Fruit fly (Drosophila melanogaster): Measurements from ENCODE around the gene CG9609.

Gene CG9609

DNA sequence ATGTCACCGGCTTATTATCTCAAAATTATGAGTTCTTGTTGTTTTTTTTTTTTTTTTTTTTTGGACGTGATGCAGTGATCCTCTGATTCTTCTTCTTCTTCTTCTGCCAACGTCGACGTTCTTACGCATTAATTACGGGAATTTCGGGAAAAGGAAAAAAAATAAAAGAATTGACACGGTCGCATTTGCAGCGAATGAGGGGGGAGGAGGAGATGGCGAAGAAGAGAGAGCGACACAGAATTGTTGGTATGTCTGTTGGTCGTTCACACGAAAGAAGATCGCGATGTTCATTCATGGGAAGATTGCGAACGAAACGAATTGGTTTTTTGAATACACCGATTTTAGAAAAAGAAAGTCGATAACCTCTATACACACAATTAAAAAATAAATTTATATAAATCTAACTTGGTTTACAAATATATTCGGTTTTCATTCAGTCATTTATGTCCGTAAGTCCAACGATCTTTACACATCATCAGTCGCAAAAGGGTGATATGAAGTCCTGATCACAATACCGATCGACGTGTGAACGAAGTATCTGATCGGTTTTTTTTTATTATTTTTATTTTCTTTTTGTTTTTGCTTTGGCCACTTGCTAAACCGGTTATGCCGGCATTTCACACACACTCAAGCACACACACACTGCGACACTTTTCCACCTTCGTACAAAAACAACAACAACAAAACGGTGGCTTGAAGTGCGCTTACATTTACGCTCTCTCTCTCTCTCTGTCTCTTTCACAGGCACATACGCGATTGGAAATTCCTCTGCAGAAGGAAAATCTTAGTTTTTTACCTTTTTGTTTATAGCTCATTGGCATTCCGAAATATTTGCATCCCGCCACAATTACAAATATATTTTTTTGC lies 35.9 kb downstream of the CG9609 start:
- TF ChIP-seq stwl (tag; optimal IDR thresholded peaks at IDR 0.05): no peak
- peak; percentile 42; the same call in 1 of the 2 replicates for TF ChIP-seq slbo (GFP tag; IDR thresholded peaks at IDR 0.05)
- TF ChIP-seq Jarid2 (GFP tag; optimal IDR thresholded peaks at IDR 0.05): no peak
- TF ChIP-seq CG1602 (GFP tag; optimal IDR thresholded peaks at IDR 0.05): peak; percentile 29
- TF ChIP-seq ap (GFP tag; IDR thresholded peaks at IDR 0.05): no peak
- peak; percentile 47; the same call in 1 of the 3 replicates for TF ChIP-seq tgo (GFP tag; IDR thresholded peaks at IDR 0.05)
- TF ChIP-seq fu2 (GFP tag; optimal IDR thresholded peaks at IDR 0.05): no peak
- peak; percentile 59 for TF ChIP-seq CG10462 (GFP tag; optimal IDR thresholded peaks at IDR 0.05)
- no peak for TF ChIP-seq psq (GFP tag; optimal IDR thresholded peaks at IDR 0.05)
- TF ChIP-seq cwo (GFP tag; optimal IDR thresholded peaks at IDR 0.05): peak; percentile 42
- TF ChIP-seq CG10147 (GFP tag; optimal IDR thresholded peaks at IDR 0.05): peak; percentile 81
- peak; percentile 90 for TF ChIP-seq Ets65A (GFP tag)
- TF ChIP-seq CoRest (tag; optimal IDR thresholded peaks at IDR 0.05): peak; percentile 85
- TF ChIP-seq CG12659 (GFP tag; optimal IDR thresholded peaks at IDR 0.05): peak; percentile 81
- TF ChIP-seq Trl (optimal IDR thresholded peaks at IDR 0.05): peak in 1 of 2 experiments; percentile 48
- no peak for TF ChIP-seq Trl (GFP tag; optimal IDR thresholded peaks at IDR 0.05)
- peak; percentile 30 for TF ChIP-seq CG15479 (GFP tag; optimal IDR thresholded peaks at IDR 0.05)
- TF ChIP-seq CG10979 (tag; optimal IDR thresholded peaks at IDR 0.05): peak; percentile 86
- no peak for TF ChIP-seq CG1647 (GFP tag; optimal IDR thresholded peaks at IDR 0.05)
- TF ChIP-seq Vsx1 (GFP tag; optimal IDR thresholded peaks at IDR 0.05): peak; percentile 62
- no peak; the same call in 1 of the 2 replicates for TF ChIP-seq ttk (GFP tag; IDR thresholded peaks at IDR 0.05)
- TF ChIP-seq CG18619 (GFP tag; optimal IDR thresholded peaks at IDR 0.05): peak; percentile 67
- no peak for TF ChIP-seq pho (GFP tag; optimal IDR thresholded peaks at IDR 0.05)
- TF ChIP-seq ranshi (GFP tag; IDR thresholded peaks at IDR 0.05): peak; percentile 46; the same call in 1 of the 2 replicates
- peak; percentile 80 for TF ChIP-seq cg (GFP tag; optimal IDR thresholded peaks at IDR 0.05)
- peak; percentile 73 for TF ChIP-seq scrt (GFP tag; optimal IDR thresholded peaks at IDR 0.05)
- TF ChIP-seq CG5180 (GFP tag; optimal IDR thresholded peaks at IDR 0.05): peak; percentile 57
- TF ChIP-seq TFAM (GFP tag; optimal IDR thresholded peaks at IDR 0.05): no peak
- no peak for TF ChIP-seq grn (GFP tag; optimal IDR thresholded peaks at IDR 0.05)
- TF ChIP-seq NC2α (GFP tag; optimal IDR thresholded peaks at IDR 0.05): no peak
- peak; percentile 68 for TF ChIP-seq seq (GFP tag; IDR thresholded peaks at IDR 0.05)
- TF ChIP-seq dmrt11E (tag; optimal IDR thresholded peaks at IDR 0.05): peak; percentile 78
- TF ChIP-seq CG17802 (tag; optimal IDR thresholded peaks at IDR 0.05): no peak
- TF ChIP-seq Mad (GFP tag; optimal IDR thresholded peaks at IDR 0.05): peak; percentile 28
- peak; percentile 15 for TF ChIP-seq D19B (GFP tag; optimal IDR thresholded peaks at IDR 0.05)
- TF ChIP-seq CG17361 (GFP tag; IDR thresholded peaks at IDR 0.05): peak; percentile 79
- TF ChIP-seq gfzf (GFP tag; optimal IDR thresholded peaks at IDR 0.05): no peak
- TF ChIP-seq ab (GFP tag; optimal IDR thresholded peaks at IDR 0.05): no peak
- TF ChIP-seq CG7745 (tag; optimal IDR thresholded peaks at IDR 0.05): no peak
- no peak for TF ChIP-seq Sry-β (GFP tag; optimal IDR thresholded peaks at IDR 0.05)
- TF ChIP-seq CG2120 (GFP tag; optimal IDR thresholded peaks at IDR 0.05): peak; percentile 45
- peak; percentile 65 for TF ChIP-seq vvl (GFP tag; IDR thresholded peaks at IDR 0.05)
- no peak for TF ChIP-seq Tbp (GFP tag; optimal IDR thresholded peaks at IDR 0.05)
- peak; percentile 59 for TF ChIP-seq fd64A (GFP tag; optimal IDR thresholded peaks at IDR 0.05)
- TF ChIP-seq HmgD (GFP tag; optimal IDR thresholded peaks at IDR 0.05): no peak
- no peak for TF ChIP-seq Hey (tag; optimal IDR thresholded peaks at IDR 0.05)
- peak; percentile 75 for TF ChIP-seq CG12219 (GFP tag; optimal IDR thresholded peaks at IDR 0.05)
- peak; percentile 56 for TF ChIP-seq CG9817 (tag; optimal IDR thresholded peaks at IDR 0.05)
- TF ChIP-seq CG1603 (tag; optimal IDR thresholded peaks at IDR 0.05): peak; percentile 29
